Fruit fly (Drosophila melanogaster): ENCODE measurements around the gene MED31.

Gene MED31

DNA sequence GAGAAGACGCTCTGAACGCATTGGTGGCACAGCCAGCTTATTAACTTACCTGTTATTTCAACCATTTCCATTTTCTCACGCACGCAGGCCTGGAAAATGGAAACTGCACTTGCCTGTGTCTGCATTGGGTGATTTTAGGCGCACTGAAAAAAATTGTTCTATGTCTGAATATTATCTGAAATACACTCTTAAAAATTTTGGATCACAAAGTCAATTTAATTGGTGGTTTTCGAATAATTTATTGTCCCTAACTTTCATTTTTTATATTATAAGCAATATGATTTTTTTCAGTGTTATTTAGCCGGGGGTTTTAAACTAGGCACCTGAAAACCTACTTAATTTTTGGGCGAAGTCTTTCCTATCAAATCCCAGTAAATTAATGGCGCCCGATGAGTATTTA is 21.3 kb downstream of the MED31 start (continued):
- TF ChIP-seq CG3407 (GFP tag; optimal IDR thresholded peaks at IDR 0.05) (peak; percentile 65), gsb-n (tag; optimal IDR thresholded peaks at IDR 0.05) (peak; percentile 81), CG32772 (GFP tag; IDR thresholded peaks at IDR 0.05) (peak; percentile 78), CG3281 (GFP tag; optimal IDR thresholded peaks at IDR 0.05) (peak; percentile 60), CG9437 (GFP tag; optimal IDR thresholded peaks at IDR 0.05) (peak; percentile 41), D19A (tag; optimal IDR thresholded peaks at IDR 0.05) (peak; percentile 86), CG43689 (GFP tag; IDR thresholded peaks at IDR 0.05) (peak; percentile 50; the same call in 1 of the 2 replicates), CG7786 (GFP tag; optimal IDR thresholded peaks at IDR 0.05) (no peak), kni (GFP tag; optimal IDR thresholded peaks at IDR 0.05) (peak; percentile 70), CG6854 (GFP tag; optimal IDR thresholded peaks at IDR 0.05) (peak; percentile 49), ham (GFP tag; IDR thresholded peaks at IDR 0.05) (no peak), phol (tag; optimal IDR thresholded peaks at IDR 0.05) (peak; percentile 92), CG8290 (GFP tag; optimal IDR thresholded peaks at IDR 0.05) (peak; percentile 88), CG8290 (tag; optimal IDR thresholded peaks at IDR 0.05) (no peak), CG1603 (tag; optimal IDR thresholded peaks at IDR 0.05) (peak; percentile 72), CG10147 (GFP tag; optimal IDR thresholded peaks at IDR 0.05) (peak; percentile 68), abd-A (tag; optimal IDR thresholded peaks at IDR 0.05) (peak; percentile 70), Vsx1 (GFP tag; optimal IDR thresholded peaks at IDR 0.05) (peak; percentile 88), CG7372 (GFP tag; IDR thresholded peaks at IDR 0.05) (peak; percentile 75), usp (GFP tag; optimal IDR thresholded peaks at IDR 0.05) (no peak), CoRest (tag; optimal IDR thresholded peaks at IDR 0.05) (peak; percentile 64), CkIIα-i1 (GFP tag; IDR thresholded peaks at IDR 0.05) (no peak), Dp (GFP tag; optimal IDR thresholded peaks at IDR 0.05) (no peak), unc-4 (GFP tag; IDR thresholded peaks at IDR 0.05; ENCODE audit: partially characterized antibody) (no peak), h (optimal IDR thresholded peaks at IDR 0.05) (no peak), CG34376 (GFP tag; optimal IDR thresholded peaks at IDR 0.05) (no peak), sisA (GFP tag; IDR thresholded peaks at IDR 0.05) (peak; percentile 88), ATbp (GFP tag; optimal IDR thresholded peaks at IDR 0.05) (peak; percentile 84), CG30431 (GFP tag; optimal IDR thresholded peaks at IDR 0.05) (peak; percentile 11), peb (GFP tag; IDR thresholded peaks at IDR 0.05) (peak; percentile 60; the same call in 1 of the 2 replicates), CG7963 (GFP tag; IDR thresholded peaks at IDR 0.05; ENCODE audit: partially characterized antibody) (no peak), Bgb (GFP tag; IDR thresholded peaks at IDR 0.05; ENCODE audit: partially characterized antibody) (no peak), NC2α (GFP tag; optimal IDR thresholded peaks at IDR 0.05) (no peak), zen (tag; optimal IDR thresholded peaks at IDR 0.05) (peak; percentile 97), CG10462 (GFP tag; optimal IDR thresholded peaks at IDR 0.05) (peak; percentile 23), Myb (GFP tag; optimal IDR thresholded peaks at IDR 0.05) (peak; percentile 22), Side (GFP tag; optimal IDR thresholded peaks at IDR 0.05) (peak; percentile 73), CG18476 (GFP tag; optimal IDR thresholded peaks at IDR 0.05) (peak; percentile 78), CG17802 (tag; optimal IDR thresholded peaks at IDR 0.05) (peak; percentile 58), CG6765 (GFP tag; optimal IDR thresholded peaks at IDR 0.05) (peak; percentile 8), Kr (GFP tag; optimal IDR thresholded peaks at IDR 0.05) (no peak), inv (GFP tag; IDR thresholded peaks at IDR 0.05; ENCODE audit: partially characterized antibody) (no peak), fd3F (GFP tag; optimal IDR thresholded peaks at IDR 0.05) (no peak), CG12236 (GFP tag; optimal IDR thresholded peaks at IDR 0.05) (no peak), CG14441 (GFP tag; IDR thresholded peaks at IDR 0.05) (peak; percentile 77), CG4404 (GFP tag; IDR thresholded peaks at IDR 0.05) (peak; percentile 83), CG10366 (GFP tag; IDR thresholded peaks at IDR 0.05) (peak; percentile 78), CG12391 (tag; optimal IDR thresholded peaks at IDR 0.05) (peak; percentile 78), CG14050 (GFP tag; IDR thresholded peaks at IDR 0.05) (peak; percentile 58), CG34224 (GFP tag; IDR thresholded peaks at IDR 0.05; ENCODE audit: partially characterized antibody) (no peak), Hand (GFP tag; optimal IDR thresholded peaks at IDR 0.05) (peak; percentile 10)
